Worm (Caenorhabditis elegans) whole organism, L2 larva: Measurements from ENCODE around the gene mct-3.

Experiments used
- ZK546.5 ChIP-seq: sonication (generic microtip); optimal IDR thresholded peaks from 2 replicates; lab custom pipeline; 2017; ENCODE audit warnings: missing biosample characterization, missing genetic modification characterization
- blmp-1 ChIP-seq: sonication (generic microtip); optimal IDR thresholded peaks from 2 replicates; lab custom pipeline; 2017; ENCODE audit warnings: missing genetic modification characterization, mild to moderate bottlenecking, missing compliant biosample characterization, antibody characterized with exemption, moderate library complexity; ENCODE audit not compliant: insufficient read depth
- elt-1 ChIP-seq: fragments of 150-350 bp; optimal IDR thresholded peaks from 2 replicates; lab custom pipeline; 2014; ENCODE audit warnings: missing biosample characterization, missing genetic modification characterization
- nhr-12 ChIP-seq: fragments of 150-350 bp; optimal IDR thresholded peaks from 2 replicates; lab custom pipeline; 2014; ENCODE audit warnings: missing biosample characterization, missing genetic modification characterization
- nhr-237 ChIP-seq: fragments of 150-350 bp; optimal IDR thresholded peaks from 2 replicates; lab custom pipeline; 2014; ENCODE audit warnings: missing biosample characterization, missing genetic modification characterization
- skn-1 ChIP-seq: sonication (generic microtip); optimal IDR thresholded peaks from 2 replicates; lab custom pipeline; 2017; ENCODE audit warnings: missing biosample characterization, missing genetic modification characterization
- ztf-11 ChIP-seq: sonication (generic microtip); optimal IDR thresholded peaks from 2 replicates; lab custom pipeline; 2017; ENCODE audit warnings: missing biosample characterization, missing genetic modification characterization

DNA sequence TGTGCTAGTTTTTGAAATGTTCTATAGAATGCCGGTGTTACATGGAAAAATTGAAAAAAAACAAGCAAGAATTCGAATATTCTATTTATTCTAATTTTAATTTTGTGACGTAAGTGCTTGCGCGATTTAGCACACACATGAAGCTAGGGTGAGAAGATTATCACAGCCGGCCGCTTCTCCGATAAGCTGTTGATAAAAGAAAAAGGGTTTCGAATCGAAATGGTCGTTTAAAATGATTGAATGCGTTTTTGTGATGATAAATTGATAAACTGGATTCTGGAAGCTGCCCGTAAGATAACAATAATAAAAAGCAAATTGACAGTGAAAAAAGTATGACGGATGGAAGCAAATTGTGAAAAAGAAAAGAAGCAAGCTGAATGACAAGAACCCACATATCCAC is 31.5 kb downstream of the mct-3 start:
- TF ChIP-seq ZK546.5 (tag; lab: Kevin White, UChicago) (no peak), ztf-11 (no peak), skn-1 (tag; lab: Kevin White, UChicago) (no peak), nhr-237 (no peak), elt-1 (tag; lab: Kevin White, UChicago) (no peak), blmp-1 (tag; lab: Kevin White, UChicago) (no peak), nhr-12 (tag; lab: Kevin White, UChicago) (no peak)
